Worm (Caenorhabditis elegans) whole organism, L4 larva: ENCODE data around the gene fbxb-118.

Experiments
- D1046.2 ChIP-seq: fragments of 200-800 bp; sonication (Bioruptor generic); IDR thresholded peaks from 2 replicates; pipeline ENCODE4 v1.3.6; 2022; ENCODE audit warnings: missing genetic modification characterization, missing compliant biosample characterization
- ceh-20 ChIP-seq: fragments of 200-800 bp; sonication (Bioruptor generic); IDR thresholded peaks from 2 replicates; pipeline ENCODE4 v1.3.6; 2022; ENCODE audit warnings: missing genetic modification reagents, missing genetic modification characterization, missing compliant biosample characterization
- ces-1 ChIP-seq: fragments of 150-350 bp; sonication (generic microtip); optimal IDR thresholded peaks from 4 replicates; lab custom pipeline; 2014; ENCODE audit warnings: missing biosample characterization, missing genetic modification reagents, missing genetic modification characterization
- hlh-11 ChIP-seq: fragments of 200-800 bp; sonication (Bioruptor generic); optimal IDR thresholded peaks from 2 replicates; lab custom pipeline; 2018; ENCODE audit warnings: mild to moderate bottlenecking, missing genetic modification characterization, missing compliant biosample characterization
- unc-130 ChIP-seq: sonication (generic microtip); optimal IDR thresholded peaks from 2 replicates; lab custom pipeline; 2016; ENCODE audit warnings: missing genetic modification reagents, missing genetic modification characterization, missing compliant biosample characterization

ce11 chrII:4091828-4092227 is 27.9 kb upstream of the fbxb-118 start, which contains the start of gene R11F4.1:
- no peak for TF ChIP-seq D1046.2
- TF ChIP-seq hlh-11 (tag; lab: Kevin White, UChicago) = no peak
- no peak for TF ChIP-seq ceh-20 (GFP tag; lab: Robert Waterston, UW)
- TF ChIP-seq unc-130 = no peak
- TF ChIP-seq ces-1 (GFP tag; lab: Kevin White, UChicago) = no peak
